Fruit fly (Drosophila melanogaster): ENCODE results near the gene CG14384.

CG14384 gene

dm6 chr3R:12981334-12982166, 14.0 kb upstream of the CG14384 start (continued):
- TF ChIP-seq CG13296 (GFP tag; optimal IDR thresholded peaks at IDR 0.05) (peak; percentile 51), CG3726 (GFP tag; IDR thresholded peaks at IDR 0.05) (no peak), wor (GFP tag; IDR thresholded peaks at IDR 0.05) (0 out of 2 replicates have a peak, but pooled peaks have one; percentile 20), nau (GFP tag; optimal IDR thresholded peaks at IDR 0.05) (peak; percentile 9), CG10431 (GFP tag; optimal IDR thresholded peaks at IDR 0.05) (no peak), CG4730 (GFP tag; IDR thresholded peaks at IDR 0.05) (no peak), CG9876 (GFP tag; optimal IDR thresholded peaks at IDR 0.05) (no peak), gsb-n (tag; optimal IDR thresholded peaks at IDR 0.05) (no peak), zf30C (GFP tag; optimal IDR thresholded peaks at IDR 0.05) (peak; percentile 66), CG11560 (tag; IDR thresholded peaks at IDR 0.05) (no peak), yki (optimal IDR thresholded peaks at IDR 0.05) (no peak), bsh (GFP tag; optimal IDR thresholded peaks at IDR 0.05) (peak; percentile 34 to 60), sqz (GFP tag; optimal IDR thresholded peaks at IDR 0.05) (no peak), HLHmδ (GFP tag; optimal IDR thresholded peaks at IDR 0.05) (no peak), Ravus (GFP tag; IDR thresholded peaks at IDR 0.05) (no peak), CG10321 (GFP tag; IDR thresholded peaks at IDR 0.05) (no peak; the same call in 1 of the 2 replicates), CG10565 (GFP tag; optimal IDR thresholded peaks at IDR 0.05) (no peak), Dip2 (GFP tag; IDR thresholded peaks at IDR 0.05) (no peak), CG6813 (GFP tag; optimal IDR thresholded peaks at IDR 0.05) (no peak), chinmo (GFP tag; IDR thresholded peaks at IDR 0.05; ENCODE audit: partially characterized antibody) (peak; percentile 70; the same call in 1 of the 4 replicates), CG17361 (GFP tag; IDR thresholded peaks at IDR 0.05) (peak; percentile 73), exex (tag; optimal IDR thresholded peaks at IDR 0.05) (peak; percentile 1), tup (GFP tag; optimal IDR thresholded peaks at IDR 0.05) (no peak), pita (GFP tag; optimal IDR thresholded peaks at IDR 0.05) (no peak), CG10147 (GFP tag; optimal IDR thresholded peaks at IDR 0.05) (no peak), sd (tag; optimal IDR thresholded peaks at IDR 0.05) (peak; percentile 3), Dref (GFP tag; IDR thresholded peaks at IDR 0.05) (no peak), bowl (GFP tag; IDR thresholded peaks at IDR 0.05) (no peak), CG6254 (GFP tag; optimal IDR thresholded peaks at IDR 0.05) (peak; percentile 47), luna (GFP tag; optimal IDR thresholded peaks at IDR 0.05) (no peak), Hand (GFP tag; optimal IDR thresholded peaks at IDR 0.05) (no peak), CTCF (GFP tag; optimal IDR thresholded peaks at IDR 0.05) (no peak), pum (GFP tag; optimal IDR thresholded peaks at IDR 0.05) (no peak), CG2889 (GFP tag; IDR thresholded peaks at IDR 0.05) (no peak), CG6175 (GFP tag; IDR thresholded peaks at IDR 0.05) (no peak), Scr (GFP tag; IDR thresholded peaks at IDR 0.05; ENCODE audit: partially characterized antibody) (no peak), CG16779 (GFP tag; IDR thresholded peaks at IDR 0.05) (no peak), CG11456 (GFP tag; IDR thresholded peaks at IDR 0.05) (no peak), Nf-YB (GFP tag; optimal IDR thresholded peaks at IDR 0.05) (peak; percentile 47), CG10274 (GFP tag; optimal IDR thresholded peaks at IDR 0.05) (peak; percentile 17), mld (GFP tag; IDR thresholded peaks at IDR 0.05; ENCODE audit: partially characterized antibody) (no peak), Hr39 (optimal IDR thresholded peaks at IDR 0.05) (no peak), mam (GFP tag; optimal IDR thresholded peaks at IDR 0.05) (peak; percentile 43), CG11093 (GFP tag; IDR thresholded peaks at IDR 0.05) (0 out of 3 replicates have a peak, but pooled peaks have one; percentile 54), CG17829 (tag; optimal IDR thresholded peaks at IDR 0.05) (peak; percentile 70), GATAe (GFP tag; conservative IDR thresholded peaks at IDR 0.05) (no peak), dysf (GFP tag; IDR thresholded peaks at IDR 0.05) (peak; percentile 71), CHES-1-like (GFP tag; optimal IDR thresholded peaks at IDR 0.05) (no peak), da (GFP tag; optimal IDR thresholded peaks at IDR 0.05) (peak; percentile 18), CG33213 (GFP tag; optimal IDR thresholded peaks at IDR 0.05) (no peak), CG1647 (GFP tag; optimal IDR thresholded peaks at IDR 0.05) (peak; percentile 11)

Data from whole organism, embryonic.